Worm (Caenorhabditis elegans): ENCODE results near the gene F23F12.12.

DNA sequence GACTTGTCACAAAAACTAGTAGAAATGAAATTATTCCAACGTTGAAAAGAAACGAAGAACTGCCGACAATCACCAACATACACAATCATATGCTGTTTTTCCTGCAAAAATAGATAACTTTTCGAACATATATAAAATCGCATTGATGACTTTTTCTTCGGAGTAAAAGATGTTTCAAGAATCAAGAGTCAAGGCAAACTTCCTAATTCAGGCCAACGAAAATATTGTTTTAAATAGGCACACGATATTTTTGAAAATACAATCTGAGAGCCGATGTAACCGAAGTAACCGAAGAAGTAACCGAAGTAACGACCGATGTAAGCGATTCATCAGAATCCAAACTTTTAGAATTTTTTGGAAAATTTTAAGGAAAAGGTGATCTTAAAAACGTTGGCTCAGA is 12.0 kb downstream of the F23F12.12 start, which contains the start of gene C09E7.10:
- TF ChIP-seq unc-39 (tag; optimal IDR thresholded peaks at IDR 0.05) = no peak
- TF ChIP-seq pha-4 (tag; optimal IDR thresholded peaks at IDR 0.05) = no peak
- no peak for TF ChIP-seq nhr-2 (tag; optimal IDR thresholded peaks at IDR 0.05)
- TF ChIP-seq tbx-8 (GFP tag; optimal IDR thresholded peaks at IDR 0.05) = no peak
- no peak for TF ChIP-seq unc-62 (GFP tag; optimal IDR thresholded peaks at IDR 0.05)
- TF ChIP-seq ztf-11 (tag; optimal IDR thresholded peaks at IDR 0.05) = no peak

Data from whole organism, mixed stage, embryonic.